Worm (Caenorhabditis elegans): ENCODE data around the gene R07B1.9.

R07B1.9 gene

DNA sequence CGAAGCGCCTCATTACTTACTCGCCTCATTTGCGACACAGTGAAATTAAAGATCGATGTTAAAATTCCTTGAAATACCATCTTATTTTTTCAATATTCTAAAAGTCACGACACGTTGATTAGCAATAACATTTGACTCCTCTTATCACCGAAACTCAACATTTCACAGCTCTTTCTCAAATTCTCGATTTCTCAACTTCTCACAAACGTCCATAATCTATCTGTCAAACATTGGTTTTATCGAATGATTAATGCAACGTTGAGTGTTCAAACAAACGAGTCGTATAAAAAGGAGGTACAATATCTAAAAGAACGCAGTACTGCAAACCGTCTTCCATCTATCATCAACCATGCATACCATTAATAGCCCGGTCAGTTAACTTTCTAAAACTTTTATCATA, 27.0 kb upstream of the R07B1.9 start, which contains the start of gene lec-8:
TSS of gene lec-8 (plus strand) at position 314 of the 400 bp plus-strand sequence.
- TF ChIP-seq eor-1 (tag; optimal IDR thresholded peaks at IDR 0.05) (no peak), nhr-43 (tag; optimal IDR thresholded peaks at IDR 0.05; ENCODE audit: poor library complexity, severe bottlenecking) (no peak), ZK546.5 (tag; optimal IDR thresholded peaks at IDR 0.05) (no peak), nhr-28 (tag; optimal IDR thresholded peaks at IDR 0.05) (no peak), skn-1 (tag; optimal IDR thresholded peaks at IDR 0.05) (no peak), lin-39 (tag; optimal IDR thresholded peaks at IDR 0.05) (no peak), nhr-237 (tag; optimal IDR thresholded peaks at IDR 0.05) (no peak), egl-5 (tag; optimal IDR thresholded peaks at IDR 0.05) (no peak), daf-12 (tag; optimal IDR thresholded peaks at IDR 0.05) (no peak), sea-2 (GFP tag; optimal IDR thresholded peaks at IDR 0.05) (no peak), elt-2 (tag; optimal IDR thresholded peaks at IDR 0.05) (peak; percentile 89), fkh-2 (tag; optimal IDR thresholded peaks at IDR 0.05) (no peak), ceh-28 (tag; optimal IDR thresholded peaks at IDR 0.05) (no peak), nhr-25 (tag; optimal IDR thresholded peaks at IDR 0.05) (no peak), egl-27 (tag; optimal IDR thresholded peaks at IDR 0.05) (no peak), jun-1 (tag; optimal IDR thresholded peaks at IDR 0.05) (peak; percentile 60)

ce11 chrX:9851745-9852330, 25.4 kb upstream of the R07B1.9 start, which contains the start of gene lec-7:
lec-7 (plus strand) TSS chrX:9852041.
- TF ChIP-seq nhr-11 (tag; optimal IDR thresholded peaks at IDR 0.05) = no peak
- no peak for TF ChIP-seq hmg-11 (tag; optimal IDR thresholded peaks at IDR 0.05)
- TF ChIP-seq daf-12 (tag; optimal IDR thresholded peaks at IDR 0.05) = no peak
- TF ChIP-seq ama-1 (optimal IDR thresholded peaks at IDR 0.05) = no peak
- TF ChIP-seq eor-1 (tag; optimal IDR thresholded peaks at IDR 0.05) = no peak
- peak; percentile 9 for TF ChIP-seq jun-1 (tag; optimal IDR thresholded peaks at IDR 0.05)
- TF ChIP-seq nhr-28 (tag; optimal IDR thresholded peaks at IDR 0.05) = no peak
- TF ChIP-seq nhr-12 (tag; optimal IDR thresholded peaks at IDR 0.05) = no peak
- peak; percentile 98 for TF ChIP-seq pha-4 (tag; optimal IDR thresholded peaks at IDR 0.05)
- no peak for TF ChIP-seq skn-1 (tag; optimal IDR thresholded peaks at IDR 0.05)
- no peak for TF ChIP-seq ztf-4 (tag; optimal IDR thresholded peaks at IDR 0.05)
- no peak for TF ChIP-seq fkh-2 (tag; optimal IDR thresholded peaks at IDR 0.05)
- TF ChIP-seq nhr-25 (tag; optimal IDR thresholded peaks at IDR 0.05) = no peak
- no peak for TF ChIP-seq lsy-12 (tag; optimal IDR thresholded peaks at IDR 0.05)
- no peak for TF ChIP-seq egl-5 (tag; optimal IDR thresholded peaks at IDR 0.05)
- TF ChIP-seq ZK546.5 (tag; optimal IDR thresholded peaks at IDR 0.05) = no peak
- TF ChIP-seq ceh-9 (tag; optimal IDR thresholded peaks at IDR 0.05) = no peak
- TF ChIP-seq R02D3.7 (tag; optimal IDR thresholded peaks at IDR 0.05) = no peak
- no peak for TF ChIP-seq nhr-76 (tag; optimal IDR thresholded peaks at IDR 0.05)
- TF ChIP-seq snpc-4 (tag; optimal IDR thresholded peaks at IDR 0.05) = no peak
- no peak for TF ChIP-seq egl-27 (tag; optimal IDR thresholded peaks at IDR 0.05)
- TF ChIP-seq nhr-23 (tag; optimal IDR thresholded peaks at IDR 0.05) = no peak
- no peak for TF ChIP-seq zag-1 (tag; optimal IDR thresholded peaks at IDR 0.05)
- TF ChIP-seq elt-1 (tag; optimal IDR thresholded peaks at IDR 0.05) = no peak
- peak; percentile 53 for TF ChIP-seq pqm-1 (tag; optimal IDR thresholded peaks at IDR 0.05)
- TF ChIP-seq sea-2 (GFP tag; optimal IDR thresholded peaks at IDR 0.05) = no peak
- TF ChIP-seq elt-2 (tag; optimal IDR thresholded peaks at IDR 0.05) = peak; percentile 53

DNA sequence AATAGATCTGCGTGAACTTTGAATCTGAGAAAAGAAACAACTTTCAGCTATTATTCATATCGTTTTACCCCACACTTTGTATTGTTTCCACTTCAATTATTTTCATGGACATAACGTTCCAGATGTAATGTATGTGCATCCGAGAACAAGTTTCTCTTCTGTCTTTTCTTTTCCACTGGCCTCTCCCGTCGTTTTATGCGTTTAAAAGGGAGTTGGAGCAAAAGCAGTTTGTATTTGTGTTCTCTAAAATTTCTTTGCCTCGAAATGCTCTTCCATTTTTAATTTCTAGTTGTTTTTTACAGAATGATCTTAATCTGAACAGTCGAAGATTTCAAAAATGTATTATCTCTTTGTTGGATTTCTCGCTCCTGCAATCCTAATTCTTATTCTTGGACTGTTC, 20.6 kb upstream of the R07B1.9 start, which contains the start of gene R07B1.11:
TSS of gene R07B1.11 (plus strand) at position 301 of the 400 bp plus-strand sequence.
- no peak for TF ChIP-seq ceh-82 (tag; optimal IDR thresholded peaks at IDR 0.05)
- TF ChIP-seq nhr-77 (tag; optimal IDR thresholded peaks at IDR 0.05) = no peak
- TF ChIP-seq daf-12 (tag; optimal IDR thresholded peaks at IDR 0.05) = no peak
- no peak for TF ChIP-seq ceh-28 (tag; optimal IDR thresholded peaks at IDR 0.05)
- TF ChIP-seq nhr-76 (tag; optimal IDR thresholded peaks at IDR 0.05) = no peak
- TF ChIP-seq nhr-11 (tag; optimal IDR thresholded peaks at IDR 0.05) = no peak
- no peak for TF ChIP-seq elt-1 (tag; optimal IDR thresholded peaks at IDR 0.05)
- TF ChIP-seq mdl-1 (tag; optimal IDR thresholded peaks at IDR 0.05) = no peak
- TF ChIP-seq skn-1 (tag; optimal IDR thresholded peaks at IDR 0.05) = no peak
- TF ChIP-seq elt-3 (tag; optimal IDR thresholded peaks at IDR 0.05) = no peak
- no peak for TF ChIP-seq nhr-28 (tag; optimal IDR thresholded peaks at IDR 0.05)
- no peak for TF ChIP-seq nhr-237 (tag; optimal IDR thresholded peaks at IDR 0.05)
- no peak for TF ChIP-seq lin-39 (tag; optimal IDR thresholded peaks at IDR 0.05)
- no peak for TF ChIP-seq elt-2 (tag; optimal IDR thresholded peaks at IDR 0.05)
- no peak for TF ChIP-seq egl-5 (tag; optimal IDR thresholded peaks at IDR 0.05)
- no peak for TF ChIP-seq nhr-43 (tag; optimal IDR thresholded peaks at IDR 0.05; ENCODE audit: poor library complexity, severe bottlenecking)
- no peak for TF ChIP-seq sea-2 (GFP tag; optimal IDR thresholded peaks at IDR 0.05)

DNA sequence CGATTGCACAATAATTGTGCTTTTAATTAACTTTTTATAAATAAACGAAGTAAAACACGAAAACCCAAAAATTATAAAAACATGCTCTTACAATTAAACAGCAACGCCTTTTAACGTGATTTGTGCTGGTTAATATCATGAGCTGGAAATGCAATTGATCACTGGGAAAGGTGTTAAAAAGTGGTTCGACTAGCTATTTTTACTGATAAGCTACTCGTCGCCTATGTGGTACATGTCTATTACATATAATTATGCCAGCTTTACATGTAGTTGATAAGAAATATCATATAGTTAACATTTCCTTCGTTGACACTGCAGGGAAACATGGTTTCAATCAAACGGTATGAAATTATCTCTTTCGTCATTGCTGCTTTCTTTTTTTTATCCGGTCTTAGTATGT, 19.1 kb upstream of the R07B1.9 start, which contains the start of gene scav-5:
TSS of gene scav-5 (plus strand) at position 297 of the 400 bp plus-strand sequence.
- TF ChIP-seq elt-2 (tag; optimal IDR thresholded peaks at IDR 0.05) (peak; percentile 91), pqm-1 (tag; optimal IDR thresholded peaks at IDR 0.05) (peak; percentile 92), pha-4 (tag; optimal IDR thresholded peaks at IDR 0.05) (peak; percentile 3), nhr-23 (tag; optimal IDR thresholded peaks at IDR 0.05) (no peak), fos-1 (tag; optimal IDR thresholded peaks at IDR 0.05) (no peak)
